Worm (Caenorhabditis elegans) whole organism, L1 larva: ENCODE measurements around the gene F59B10.5.
A peak's percentile ranks its signal among the peaks of the same experiment; 100 is the strongest.

Experiments
- C04F5.9 ChIP-seq: sonication (generic microtip); optimal IDR thresholded peaks from 2 replicates; lab custom pipeline; 2016; ENCODE audit warnings: missing genetic modification characterization, missing compliant biosample characterization
- C16A3.4 ChIP-seq: fragments of 150-350 bp; optimal IDR thresholded peaks from 2 replicates; lab custom pipeline; 2014; ENCODE audit warnings: missing biosample characterization, missing genetic modification characterization
- C34B4.2 ChIP-seq: sonication (generic microtip); optimal IDR thresholded peaks from 2 replicates; lab custom pipeline; 2017; ENCODE audit warnings: mild to moderate bottlenecking, missing genetic modification characterization, missing compliant biosample characterization
- F16B12.6 ChIP-seq: fragments of 150-350 bp; optimal IDR thresholded peaks from 2 replicates; lab custom pipeline; 2014; ENCODE audit warnings: missing biosample characterization, missing genetic modification characterization
- Y116A8C.19 ChIP-seq: sonication (generic microtip); optimal IDR thresholded peaks from 2 replicates; lab custom pipeline; 2016; ENCODE audit warnings: missing compliant biosample characterization, missing genetic modification characterization, borderline replicate concordance
- aha-1 ChIP-seq: fragments of 150-350 bp; optimal IDR thresholded peaks from 2 replicates; lab custom pipeline; 2014; ENCODE audit warnings: missing biosample characterization, missing genetic modification characterization
- alr-1 ChIP-seq: fragments of 200-800 bp; sonication (Bioruptor generic); optimal IDR thresholded peaks from 2 replicates; lab custom pipeline; 2018; ENCODE audit warnings: borderline replicate concordance, mild to moderate bottlenecking, missing genetic modification characterization, missing compliant biosample characterization
- ceh-63 ChIP-seq: fragments of 200-800 bp; sonication (Bioruptor generic); optimal IDR thresholded peaks from 2 replicates; lab custom pipeline; 2018; ENCODE audit warnings: mild to moderate bottlenecking, missing genetic modification characterization, missing compliant biosample characterization
- ceh-8 ChIP-seq: fragments of 200-800 bp; sonication (Bioruptor generic); optimal IDR thresholded peaks from 2 replicates; lab custom pipeline; 2018; ENCODE audit warnings: mild to moderate bottlenecking, missing genetic modification characterization, moderate library complexity, missing compliant biosample characterization
- ceh-88 ChIP-seq: fragments of 200-800 bp; sonication (Bioruptor generic); IDR thresholded peaks from 2 replicates; pipeline ENCODE4 v1.3.6; 2022; ENCODE audit warnings: missing genetic modification characterization, missing compliant biosample characterization
- efl-1 ChIP-seq, 4 experiments: fragments of 150-350 bp; optimal IDR thresholded peaks in 3 of 4; peaks in 1 of 4; 1 replicate in 1 of 4; 2 replicates in 3 of 4; lab custom pipeline; 2014; ENCODE audit warnings: missing biosample characterization in 2 of 4, missing genetic modification characterization in 2 of 4, missing genetic modification reagents in 2 of 4
- efl-3 ChIP-seq: fragments of 200-800 bp; sonication (Bioruptor generic); optimal IDR thresholded peaks from 2 replicates; lab custom pipeline; 2018; ENCODE audit warnings: mild to moderate bottlenecking, missing genetic modification characterization, missing compliant biosample characterization
- elt-3 ChIP-seq, 6 experiments: fragments of 150-350 bp in 1 of 6; sonication (generic microtip); optimal IDR thresholded peaks; 2 replicates each; lab custom pipeline; 2017 to 2018; ENCODE audit warnings: missing biosample characterization in 6 of 6, missing genetic modification characterization in 6 of 6, inconsistent platforms in 1 of 6
- fkh-4 ChIP-seq: sonication (generic microtip); optimal IDR thresholded peaks from 2 replicates; lab custom pipeline; 2016; ENCODE audit warnings: missing compliant biosample characterization, missing genetic modification characterization, borderline replicate concordance
- hlh-4 ChIP-seq: sonication (generic microtip); optimal IDR thresholded peaks from 2 replicates; lab custom pipeline; 2016; ENCODE audit warnings: mild to moderate bottlenecking, missing genetic modification characterization, missing compliant biosample characterization
- irx-1 ChIP-seq: sonication (generic microtip); optimal IDR thresholded peaks from 2 replicates; lab custom pipeline; 2016; ENCODE audit warnings: missing genetic modification characterization, missing compliant biosample characterization
- lin-14 ChIP-seq: fragments of 200-800 bp; sonication (Bioruptor generic); optimal IDR thresholded peaks from 2 replicates; lab custom pipeline; 2018; ENCODE audit warnings: mild to moderate bottlenecking, missing genetic modification characterization, moderate library complexity, missing compliant biosample characterization
- lin-39 ChIP-seq: fragments of 150-350 bp; optimal IDR thresholded peaks from 2 replicates; lab custom pipeline; 2014; ENCODE audit warnings: missing biosample characterization, missing genetic modification reagents, missing genetic modification characterization
- lir-3 ChIP-seq: sonication (generic microtip); optimal IDR thresholded peaks from 2 replicates; lab custom pipeline; 2016; ENCODE audit warnings: mild to moderate bottlenecking, missing genetic modification characterization, moderate library complexity, missing compliant biosample characterization; ENCODE audit not compliant: poor library complexity
- lsy-2 ChIP-seq, 2 experiments: fragments of 150-350 bp; optimal IDR thresholded peaks; 2 replicates each; lab custom pipeline; 2014; ENCODE audit warnings: missing biosample characterization in 2 of 2, missing genetic modification characterization in 2 of 2
- mab-9 ChIP-seq: fragments of 200-800 bp; sonication (Bioruptor generic); IDR thresholded peaks from 2 replicates; pipeline ENCODE4 v1.3.6; 2022; ENCODE audit warnings: missing genetic modification reagents, missing genetic modification characterization, missing compliant biosample characterization
- mep-1 ChIP-seq: fragments of 150-350 bp; optimal IDR thresholded peaks from 2 replicates; lab custom pipeline; 2014; ENCODE audit warnings: missing biosample characterization, missing genetic modification characterization
- nhr-12 ChIP-seq: sonication (generic microtip); optimal IDR thresholded peaks from 2 replicates; lab custom pipeline; 2017; ENCODE audit warnings: missing biosample characterization, missing genetic modification characterization
- nhr-20 ChIP-seq: sonication (generic microtip); optimal IDR thresholded peaks from 2 replicates; lab custom pipeline; 2016; ENCODE audit warnings: mild to moderate bottlenecking, missing genetic modification characterization, missing compliant biosample characterization
- nhr-71 ChIP-seq: sonication (generic microtip); optimal IDR thresholded peaks from 2 replicates; lab custom pipeline; 2016; ENCODE audit warnings: mild to moderate bottlenecking, missing genetic modification characterization, moderate library complexity, missing compliant biosample characterization
- nhr-77 ChIP-seq: fragments of 150-350 bp; optimal IDR thresholded peaks from 2 replicates; lab custom pipeline; 2014; ENCODE audit warnings: missing biosample characterization, missing genetic modification characterization
- nhr-84 ChIP-seq: sonication (generic microtip); optimal IDR thresholded peaks from 2 replicates; lab custom pipeline; 2017; ENCODE audit warnings: missing biosample characterization, missing genetic modification characterization
- nhr-85 ChIP-seq: sonication (generic microtip); peaks from one replicate; lab custom pipeline; 2016; ENCODE audit warnings: missing genetic modification characterization, inconsistent platforms, missing compliant biosample characterization
- rnt-1 ChIP-seq: sonication (generic microtip); optimal IDR thresholded peaks from 2 replicates; lab custom pipeline; 2016; ENCODE audit warnings: mild to moderate bottlenecking, missing genetic modification characterization, moderate library complexity, missing compliant biosample characterization
- skn-1 ChIP-seq: fragments of 150-350 bp; optimal IDR thresholded peaks from 2 replicates; lab custom pipeline; 2014; ENCODE audit warnings: missing biosample characterization, missing genetic modification characterization
- snu-23 ChIP-seq: sonication (generic microtip); optimal IDR thresholded peaks from 2 replicates; lab custom pipeline; 2016; ENCODE audit warnings: missing genetic modification characterization, missing compliant biosample characterization
- sptf-1 ChIP-seq: fragments of 150-350 bp; optimal IDR thresholded peaks from 2 replicates; lab custom pipeline; 2014; ENCODE audit warnings: missing biosample characterization, missing genetic modification characterization
- unc-98 ChIP-seq: fragments of 200-800 bp; sonication (Bioruptor generic); IDR thresholded peaks from 2 replicates; pipeline ENCODE4 v1.3.6; 2022; ENCODE audit warnings: missing genetic modification characterization, missing compliant biosample characterization
- zip-4 ChIP-seq: fragments of 200-800 bp; sonication (Bioruptor generic); optimal IDR thresholded peaks from 2 replicates; lab custom pipeline; 2018; ENCODE audit warnings: mild to moderate bottlenecking, missing genetic modification characterization, moderate library complexity, missing compliant biosample characterization

Gene F59B10.5

ce11 chrII:10482899-10483298 lies 40.6 kb downstream of the F59B10.5 start:
- TF ChIP-seq snu-23: no peak
- TF ChIP-seq C16A3.4 (tag; lab: Kevin White, UChicago): no peak
- no peak for TF ChIP-seq ceh-63 (GFP tag; lab: Kevin White, UChicago)
- no peak for TF ChIP-seq efl-3 (GFP tag; lab: Kevin White, UChicago)
- no peak for TF ChIP-seq elt-3 (tag; optimal IDR thresholded peaks at IDR 0.05; lab: Kevin White, UChicago)
- no peak for TF ChIP-seq nhr-85
- TF ChIP-seq lsy-2 (tag; optimal IDR thresholded peaks at IDR 0.05; lab: Kevin White, UChicago): no peak
- no peak for TF ChIP-seq irx-1 (tag; lab: Kevin White, UChicago)
- TF ChIP-seq lir-3 (tag; lab: Kevin White, UChicago): no peak
- TF ChIP-seq rnt-1 (tag; lab: Kevin White, UChicago): no peak
- no peak for TF ChIP-seq lin-39
- no peak for TF ChIP-seq lin-14 (GFP tag; lab: Kevin White, UChicago)
- TF ChIP-seq C34B4.2: no peak
- TF ChIP-seq nhr-77 (tag; lab: Kevin White, UChicago): no peak
- no peak for TF ChIP-seq Y116A8C.19 (tag; lab: Kevin White, UChicago)
- no peak for TF ChIP-seq nhr-20
- TF ChIP-seq mab-9: no peak
- TF ChIP-seq F16B12.6: no peak
- TF ChIP-seq nhr-71 (tag; lab: Kevin White, UChicago): no peak
- TF ChIP-seq skn-1: no peak

- TF ChIP-seq ceh-8: no peak
- TF ChIP-seq fkh-4 (tag; lab: Kevin White, UChicago): no peak
- TF ChIP-seq alr-1: no peak
- TF ChIP-seq ceh-88 (GFP tag; lab: Robert Waterston, UW): no peak
- TF ChIP-seq sptf-1: no peak
- TF ChIP-seq nhr-85: peak; percentile 21
- TF ChIP-seq ceh-63 (GFP tag; lab: Kevin White, UChicago): no peak
- no peak for TF ChIP-seq efl-1 (optimal IDR thresholded peaks at IDR 0.05; lab: Kevin White, UChicago)
- TF ChIP-seq efl-1 (GFP tag; optimal IDR thresholded peaks at IDR 0.05 in 1 of 2; lab: Kevin White, UChicago): peak in 1 of 2 experiments; percentile 56
- TF ChIP-seq nhr-12 (tag; lab: Kevin White, UChicago): no peak
- TF ChIP-seq C16A3.4 (tag; lab: Kevin White, UChicago): no peak
- no peak for TF ChIP-seq aha-1 (tag; lab: Kevin White, UChicago)
- no peak for TF ChIP-seq zip-4 (GFP tag; lab: Kevin White, UChicago)
These were observed 41.5 kb downstream of the F59B10.5 start, which contains the start of the genes clec-60 and ZK666.11 for ce11 chrII:10481824-10482556. Gene clec-60, minus strand, starts transcription at chrII:10481874. Gene ZK666.11, plus strand, starts transcription at chrII:10482522.

- TF ChIP-seq C16A3.4 (tag; lab: Kevin White, UChicago) (no peak), lsy-2 (tag; optimal IDR thresholded peaks at IDR 0.05; lab: Kevin White, UChicago) (no peak), ceh-8 (no peak), nhr-71 (tag; lab: Kevin White, UChicago) (no peak), C04F5.9 (no peak), unc-98 (GFP tag; lab: Robert Waterston, UW) (no peak), hlh-4 (no peak)
These were observed 43.4 kb downstream of the F59B10.5 start for ce11 chrII:10480043-10480442.

- TF ChIP-seq mep-1 (tag; lab: Kevin White, UChicago) (no peak), nhr-84 (tag; lab: Kevin White, UChicago) (no peak), alr-1 (no peak), sptf-1 (no peak), rnt-1 (tag; lab: Kevin White, UChicago) (no peak)
These were observed 44.1 kb downstream of the F59B10.5 start, which contains the start of gene clec-59 for ce11 chrII:10479348-10479747. Gene clec-59, minus strand, starts transcription at chrII:10479448.
